Fruit fly (Drosophila melanogaster): ENCODE data around the gene MnM.
A peak's percentile ranks its signal among the peaks of the same experiment; 100 is the strongest.

MnM gene

DNA sequence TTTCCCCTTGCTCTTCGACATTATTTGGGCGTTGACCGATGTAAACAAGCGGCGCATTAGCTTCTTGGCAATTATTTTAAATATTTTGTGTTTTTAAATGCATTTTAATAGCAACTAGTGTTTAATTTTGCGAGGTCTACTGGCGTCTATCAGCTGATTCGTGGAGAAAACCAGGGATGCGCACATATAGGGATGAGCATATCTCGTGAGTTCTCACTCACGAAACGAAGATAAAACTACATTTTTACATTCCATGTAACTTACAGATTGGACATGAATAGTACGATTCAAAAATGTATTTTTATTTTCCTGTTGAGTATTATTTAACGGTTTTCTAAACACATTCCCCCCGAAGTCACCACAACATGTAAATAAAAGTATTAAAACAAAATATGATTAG lies 19.1 kb upstream of the MnM start, which contains the start of gene CG14966 (continued):
- TF ChIP-seq Hr4 (GFP tag; optimal IDR thresholded peaks at IDR 0.05), result no peak
- peak; percentile 3 for TF ChIP-seq CG6808 (GFP tag; optimal IDR thresholded peaks at IDR 0.05)
- no peak for TF ChIP-seq Gug (GFP tag; IDR thresholded peaks at IDR 0.05)
- no peak for TF ChIP-seq CG10631 (GFP tag; optimal IDR thresholded peaks at IDR 0.05)
- no peak for TF ChIP-seq Sox15 (GFP tag; optimal IDR thresholded peaks at IDR 0.05)
- TF ChIP-seq topi (GFP tag; optimal IDR thresholded peaks at IDR 0.05), result peak; percentile 33
- TF ChIP-seq Eip78C (GFP tag), result peak; percentile 56
- peak; percentile 28 for TF ChIP-seq CG31627 (GFP tag; optimal IDR thresholded peaks at IDR 0.05)
- TF ChIP-seq lz (GFP tag; optimal IDR thresholded peaks at IDR 0.05), result peak; percentile 38
- TF ChIP-seq CG6792 (GFP tag; optimal IDR thresholded peaks at IDR 0.05), result no peak
- no peak for TF ChIP-seq CG6163 (GFP tag; IDR thresholded peaks at IDR 0.05)
- peak; percentile 9 for TF ChIP-seq dsx (GFP tag; optimal IDR thresholded peaks at IDR 0.05; ENCODE audit: poor library complexity, severe bottlenecking)

- TF ChIP-seq Lpt (GFP tag; optimal IDR thresholded peaks at IDR 0.05) (peak; percentile 96), Ets21C (GFP tag; optimal IDR thresholded peaks at IDR 0.05) (peak; percentile 82), lz (GFP tag; optimal IDR thresholded peaks at IDR 0.05) (peak; percentile 92), CG6854 (GFP tag; optimal IDR thresholded peaks at IDR 0.05) (peak; percentile 74), CG11902 (GFP tag; optimal IDR thresholded peaks at IDR 0.05) (peak; percentile 93), CG8632 (GFP tag; optimal IDR thresholded peaks at IDR 0.05) (peak; percentile 97), Eip78C (GFP tag) (peak; percentile 98), CG6163 (GFP tag; IDR thresholded peaks at IDR 0.05) (peak; percentile 99), CG8119 (GFP tag; IDR thresholded peaks at IDR 0.05) (peak; percentile 98), achi (GFP tag; optimal IDR thresholded peaks at IDR 0.05) (peak; percentile 98), OdsH (GFP tag; optimal IDR thresholded peaks at IDR 0.05) (peak; percentile 98), Smox (GFP tag; optimal IDR thresholded peaks at IDR 0.05) (peak; percentile 93), CG10631 (GFP tag; optimal IDR thresholded peaks at IDR 0.05) (peak; percentile 98), CG3032 (tag; optimal IDR thresholded peaks at IDR 0.05) (peak; percentile 91), Eip93F (GFP tag; optimal IDR thresholded peaks at IDR 0.05) (peak; percentile 93), Met (GFP tag; optimal IDR thresholded peaks at IDR 0.05) (peak; percentile 97), CG31627 (GFP tag; optimal IDR thresholded peaks at IDR 0.05) (peak; percentile 90), Eip75B (GFP tag; optimal IDR thresholded peaks at IDR 0.05) (peak; percentile 96), acj6 (GFP tag; optimal IDR thresholded peaks at IDR 0.05) (peak; percentile 97), CG6276 (GFP tag; optimal IDR thresholded peaks at IDR 0.05) (peak; percentile 98), CG4318 (GFP tag; optimal IDR thresholded peaks at IDR 0.05) (peak; percentile 94), topi (GFP tag; optimal IDR thresholded peaks at IDR 0.05) (peak; percentile 96), dsx (GFP tag; optimal IDR thresholded peaks at IDR 0.05; ENCODE audit: poor library complexity, severe bottlenecking) (peak; percentile 93), CG15336 (GFP tag; IDR thresholded peaks at IDR 0.05) (peak; percentile 99), CG8319 (GFP tag; optimal IDR thresholded peaks at IDR 0.05) (peak; percentile 94), CG6808 (GFP tag; optimal IDR thresholded peaks at IDR 0.05) (peak; percentile 73), CG11294 (GFP tag; IDR thresholded peaks at IDR 0.05) (peak; percentile 94), Sox15 (GFP tag; optimal IDR thresholded peaks at IDR 0.05) (peak; percentile 88), fkh (GFP tag; optimal IDR thresholded peaks at IDR 0.05) (peak; percentile 15), CG3919 (GFP tag; optimal IDR thresholded peaks at IDR 0.05) (peak; percentile 98), CG6792 (GFP tag; optimal IDR thresholded peaks at IDR 0.05) (peak; percentile 95), CG11762 (GFP tag; optimal IDR thresholded peaks at IDR 0.05; ENCODE audit: insufficient read depth) (peak; percentile 97), vri (GFP tag; optimal IDR thresholded peaks at IDR 0.05) (peak; percentile 94), CG10669 (GFP tag; optimal IDR thresholded peaks at IDR 0.05) (peak; percentile 96), Blimp-1 (GFP tag; optimal IDR thresholded peaks at IDR 0.05) (peak; percentile 85), Ets96B (tag; optimal IDR thresholded peaks at IDR 0.05) (peak; percentile 95), dac (GFP tag; optimal IDR thresholded peaks at IDR 0.05) (peak; percentile 95), net (GFP tag; optimal IDR thresholded peaks at IDR 0.05) (peak; percentile 98), Hr38 (GFP tag; optimal IDR thresholded peaks at IDR 0.05) (no peak), cyc (GFP tag; optimal IDR thresholded peaks at IDR 0.05) (peak; percentile 95), Gug (GFP tag; IDR thresholded peaks at IDR 0.05) (peak; percentile 98), svp (GFP tag) (peak; percentile 97), Hr39 (GFP tag; optimal IDR thresholded peaks at IDR 0.05) (peak; percentile 92), Sox102F (GFP tag; optimal IDR thresholded peaks at IDR 0.05) (peak; percentile 97), Hr4 (GFP tag; optimal IDR thresholded peaks at IDR 0.05) (peak; percentile 96), CG1621 (tag; optimal IDR thresholded peaks at IDR 0.05) (peak; percentile 92), CG9139 (GFP tag; optimal IDR thresholded peaks at IDR 0.05) (peak; percentile 85), fd59A (GFP tag; optimal IDR thresholded peaks at IDR 0.05) (peak; percentile 80)
Observed at dm6 chr3L:3194059-3194458, 15.7 kb upstream of the MnM start.

Data from whole organism, prepupa.